Worm (Caenorhabditis elegans): Measurements from ENCODE around the gene flp-15.

DNA sequence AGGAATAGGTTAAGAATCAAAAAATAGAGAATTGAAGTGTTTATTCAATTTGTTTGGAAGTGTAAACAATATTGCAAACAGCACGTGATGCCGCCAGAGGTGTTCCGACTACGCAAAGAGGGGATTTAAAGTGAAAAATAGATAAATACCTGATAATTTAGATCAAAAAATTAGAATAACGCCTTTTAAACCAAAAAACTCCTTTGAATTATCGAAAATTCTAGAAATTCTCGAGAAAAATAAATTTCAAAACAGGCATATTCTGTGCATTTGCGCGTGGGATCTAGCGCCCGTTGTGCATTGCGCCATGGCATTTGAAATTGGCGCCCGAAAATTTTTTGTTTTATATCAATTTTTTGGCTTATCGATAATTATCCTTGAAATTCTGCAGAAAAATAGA, 45.4 kb downstream of the flp-15 start, which contains the start of gene hip-1:
- TF ChIP-seq unc-39 (tag; optimal IDR thresholded peaks at IDR 0.05) (no peak), mep-1 (tag; optimal IDR thresholded peaks at IDR 0.05) (peak; percentile 40), ceh-39 (tag; optimal IDR thresholded peaks at IDR 0.05) (no peak), elt-3 (tag; optimal IDR thresholded peaks at IDR 0.05) (no peak), sptf-1 (tag; optimal IDR thresholded peaks at IDR 0.05) (no peak), bed-3 (GFP tag; optimal IDR thresholded peaks at IDR 0.05) (no peak), lin-13 (tag; optimal IDR thresholded peaks at IDR 0.05) (no peak)

Data from whole organism, mixed stage, embryonic.